Fruit fly (Drosophila melanogaster) whole organism: ENCODE data around the gene CG15408.

Source experiments
- CG8478 ChIP-seq: fragments of >200 bp; optimal IDR thresholded peaks from 2 replicates; lab custom pipeline; 2018; ENCODE audit warnings: inconsistent platforms
- pan ChIP-seq: fragments of >200 bp; optimal IDR thresholded peaks from 2 replicates; lab custom pipeline; 2017
- usp ChIP-seq: fragments of >200 bp; optimal IDR thresholded peaks from 2 replicates; lab custom pipeline; 2017; ENCODE audit warnings: missing biosample characterization, missing genetic modification characterization, mixed read lengths

dm6 chr2L:3302958-3303842 is 29.4 kb upstream of the CG15408 start, which contains the start of gene CG9663:
- TF ChIP-seq pan (lab: Kevin White, UChicago) = no peak
- TF ChIP-seq usp (GFP tag; lab: Kevin White, UChicago) = no peak
- no peak for TF ChIP-seq CG8478 (lab: Kevin White, UChicago)
